Fruit fly (Drosophila melanogaster) whole organism, embryonic: ENCODE results near the gene CG2663.

Source experiments
- CG1024 ChIP-seq: fragments of 200-800 bp; sonication (Bioruptor generic); IDR thresholded peaks from 2 replicates; pipeline ENCODE4 v1.3.6; 2022; ENCODE audit warnings: missing biosample characterization, missing genetic modification characterization
- CG10959 ChIP-seq: fragments of 200-800 bp; sonication (Bioruptor generic); IDR thresholded peaks from 2 replicates; pipeline ENCODE4 v1.3.6; 2022; ENCODE audit warnings: missing biosample characterization, missing genetic modification characterization
- CG11695 ChIP-seq: fragments of 200-800 bp; sonication (Bioruptor generic); IDR thresholded peaks from 3 replicates; pipeline ENCODE4 v1.3.6; 2022; ENCODE audit warnings: missing biosample characterization, missing genetic modification characterization
- CG12659 ChIP-seq: fragments of 200-800 bp; sonication (Bioruptor generic); optimal IDR thresholded peaks from 3 replicates; lab custom pipeline; 2017; ENCODE audit warnings: mild to moderate bottlenecking, missing biosample characterization, missing genetic modification reagents, missing genetic modification characterization
- CG13287 ChIP-seq: fragments of 200-800 bp; sonication (Bioruptor generic); IDR thresholded peaks from 2 replicates; pipeline ENCODE4 v1.3.6; 2022; ENCODE audit warnings: missing biosample characterization, missing genetic modification characterization; ENCODE audit not compliant: partially characterized antibody
- CG13624 ChIP-seq: fragments of 200-800 bp; sonication (Bioruptor generic); optimal IDR thresholded peaks from 2 replicates; lab custom pipeline; 2016; ENCODE audit warnings: missing biosample characterization, missing genetic modification characterization
- CG14710 ChIP-seq: fragments of 200-800 bp; sonication (Bioruptor generic); optimal IDR thresholded peaks from 3 replicates; lab custom pipeline; 2019; ENCODE audit warnings: missing biosample characterization, mild to moderate bottlenecking, missing genetic modification characterization, moderate library complexity
- CG14860 ChIP-seq: fragments of 200-800 bp; sonication (Bioruptor generic); IDR thresholded peaks from 3 replicates; pipeline ENCODE4 v1.3.6; 2022; ENCODE audit warnings: missing biosample characterization, missing genetic modification characterization; ENCODE audit not compliant: partially characterized antibody
- CG18764 ChIP-seq: fragments of 200-800 bp; sonication (Bioruptor generic); optimal IDR thresholded peaks from 3 replicates; lab custom pipeline; 2016; ENCODE audit warnings: missing biosample characterization, missing genetic modification characterization
- CG2875 ChIP-seq: fragments of 200-800 bp; sonication (Bioruptor generic); optimal IDR thresholded peaks from 2 replicates; lab custom pipeline; 2017; ENCODE audit warnings: missing biosample characterization, mild to moderate bottlenecking, missing genetic modification characterization, missing genetic modification reagents
- CG30020 ChIP-seq: fragments of 200-800 bp; optimal IDR thresholded peaks from 2 replicates; lab custom pipeline; 2019; ENCODE audit warnings: missing biosample characterization, mild to moderate bottlenecking, missing genetic modification characterization, moderate library complexity
- CG3407 ChIP-seq: fragments of 200-800 bp; sonication (Bioruptor generic); optimal IDR thresholded peaks from 2 replicates; lab custom pipeline; 2018; ENCODE audit warnings: missing biosample characterization, mild to moderate bottlenecking, missing genetic modification characterization
- CG34376 ChIP-seq: fragments of 200-800 bp; sonication (Bioruptor generic); optimal IDR thresholded peaks from 2 replicates; lab custom pipeline; 2018; ENCODE audit warnings: missing biosample characterization, mild to moderate bottlenecking, missing genetic modification characterization
- CG4328 ChIP-seq: fragments of 200-800 bp; sonication (Bioruptor generic); optimal IDR thresholded peaks from 3 replicates; lab custom pipeline; 2017; ENCODE audit warnings: missing biosample characterization, missing genetic modification reagents, missing genetic modification characterization
- CG8089 ChIP-seq: fragments of 200-800 bp; sonication (Bioruptor generic); optimal IDR thresholded peaks from 3 replicates; lab custom pipeline; 2016; ENCODE audit warnings: missing biosample characterization, missing genetic modification characterization
- CTCF ChIP-seq: fragments of 200-800 bp; sonication (Bioruptor generic); optimal IDR thresholded peaks from 2 replicates; lab custom pipeline; 2017; ENCODE audit warnings: missing biosample characterization, mild to moderate bottlenecking, missing genetic modification characterization, moderate library complexity
- Dll ChIP-seq: fragments of 200-800 bp; sonication (Bioruptor generic); IDR thresholded peaks from 4 replicates; pipeline ENCODE4 v1.3.6; 2022; ENCODE audit warnings: missing biosample characterization, missing genetic modification characterization; ENCODE audit not compliant: partially characterized antibody
- Doc2 ChIP-seq: fragments of 200-800 bp; sonication (Bioruptor generic); IDR thresholded peaks from 2 replicates; pipeline ENCODE4 v1.3.6; 2022; ENCODE audit warnings: missing biosample characterization, missing genetic modification characterization
- Dp ChIP-seq: fragments of 200-800 bp; sonication (Bioruptor generic); optimal IDR thresholded peaks from 2 replicates; lab custom pipeline; 2018; ENCODE audit warnings: missing biosample characterization, mild to moderate bottlenecking, missing genetic modification characterization, moderate library complexity
- E2f2 ChIP-seq: fragments of 200-800 bp; sonication (Bioruptor generic); IDR thresholded peaks from 2 replicates; pipeline ENCODE4 v1.3.6; 2022; ENCODE audit warnings: missing biosample characterization, missing genetic modification characterization
- Ets97D ChIP-seq: fragments of 200-800 bp; sonication (Bioruptor generic); optimal IDR thresholded peaks from 3 replicates; lab custom pipeline; 2016; ENCODE audit warnings: missing biosample characterization, missing genetic modification characterization
- Fer3 ChIP-seq: fragments of 200-800 bp; sonication (Bioruptor generic); optimal IDR thresholded peaks from 2 replicates; lab custom pipeline; 2018; ENCODE audit warnings: missing biosample characterization, mild to moderate bottlenecking, missing genetic modification characterization, moderate library complexity
- HLH4C ChIP-seq: fragments of 200-800 bp; sonication (Bioruptor generic); IDR thresholded peaks from 3 replicates; pipeline ENCODE4 v1.3.6; 2022; ENCODE audit warnings: missing biosample characterization, missing genetic modification characterization; ENCODE audit not compliant: partially characterized antibody
- Hand ChIP-seq: fragments of 200-800 bp; sonication (Bioruptor generic); optimal IDR thresholded peaks from 2 replicates; lab custom pipeline; 2017; ENCODE audit warnings: mild to moderate bottlenecking, missing biosample characterization, missing genetic modification reagents, missing genetic modification characterization
- Opbp ChIP-seq: fragments of 200-800 bp; sonication (Bioruptor generic); IDR thresholded peaks from 3 replicates; pipeline ENCODE4 v1.3.6; 2022; ENCODE audit warnings: missing biosample characterization, missing genetic modification characterization; ENCODE audit not compliant: partially characterized antibody
- Sin3A ChIP-seq: fragments of >200 bp; optimal IDR thresholded peaks from 2 replicates; lab custom pipeline; 2018
- Sry-δ ChIP-seq: fragments of 200-800 bp; sonication (Bioruptor generic); optimal IDR thresholded peaks from 2 replicates; lab custom pipeline; 2016; ENCODE audit warnings: missing biosample characterization, missing genetic modification characterization
- YL-1 ChIP-seq: fragments of 200-800 bp; sonication (Bioruptor generic); optimal IDR thresholded peaks from 3 replicates; lab custom pipeline; 2017; ENCODE audit warnings: missing biosample characterization, mild to moderate bottlenecking, missing genetic modification characterization
- amos ChIP-seq: fragments of 200-800 bp; sonication (Bioruptor generic); IDR thresholded peaks from 2 replicates; pipeline ENCODE4 v1.3.6; 2022; ENCODE audit warnings: missing biosample characterization, missing genetic modification characterization; ENCODE audit not compliant: partially characterized antibody
- cg ChIP-seq: fragments of 200-800 bp; sonication (Bioruptor generic); optimal IDR thresholded peaks from 3 replicates; lab custom pipeline; 2019; ENCODE audit warnings: missing biosample characterization, mild to moderate bottlenecking, missing genetic modification characterization, moderate library complexity
- crp ChIP-seq, 2 experiments: fragments of 200-800 bp; sonication (Bioruptor generic); optimal IDR thresholded peaks; 2 replicates in 1 of 2; 3 replicates in 1 of 2; lab custom pipeline; 2017; ENCODE audit warnings: missing biosample characterization in 2 of 2, missing genetic modification characterization in 2 of 2, mild to moderate bottlenecking in 1 of 2, moderate library complexity in 1 of 2
- dmrt11E ChIP-seq: fragments of 200-800 bp; sonication (Bioruptor generic); optimal IDR thresholded peaks from 3 replicates; lab custom pipeline; 2018; ENCODE audit warnings: missing biosample characterization, mild to moderate bottlenecking, missing genetic modification characterization, moderate library complexity
- en ChIP-seq: fragments of 200-800 bp; sonication (Bioruptor generic); optimal IDR thresholded peaks from 2 replicates; lab custom pipeline; 2016; ENCODE audit warnings: missing biosample characterization, missing genetic modification characterization
- ewg ChIP-seq: fragments of 200-800 bp; sonication (Bioruptor generic); optimal IDR thresholded peaks from 3 replicates; lab custom pipeline; 2017; ENCODE audit warnings: mild to moderate bottlenecking, missing biosample characterization, missing genetic modification reagents, missing genetic modification characterization
- ftz-f1 ChIP-seq: fragments of 200-800 bp; sonication (Bioruptor generic); optimal IDR thresholded peaks from 2 replicates; lab custom pipeline; 2016; ENCODE audit warnings: missing biosample characterization, missing genetic modification characterization
- inv ChIP-seq: fragments of 200-800 bp; sonication (Bioruptor generic); IDR thresholded peaks from 2 replicates; pipeline ENCODE4 v1.3.6; 2022; ENCODE audit warnings: missing biosample characterization, missing genetic modification characterization; ENCODE audit not compliant: partially characterized antibody
- lbe ChIP-seq: fragments of 200-800 bp; sonication (Bioruptor generic); optimal IDR thresholded peaks from 2 replicates; lab custom pipeline; 2016; ENCODE audit warnings: missing biosample characterization, mild to moderate bottlenecking, missing genetic modification characterization
- lmd ChIP-seq: fragments of 200-800 bp; sonication (Bioruptor generic); IDR thresholded peaks from 2 replicates; pipeline ENCODE4 v1.3.6; 2022; ENCODE audit warnings: missing biosample characterization, missing genetic modification characterization
- mirr ChIP-seq: fragments of 200-800 bp; sonication (Bioruptor generic); optimal IDR thresholded peaks from 3 replicates; lab custom pipeline; 2018; ENCODE audit warnings: missing biosample characterization, mild to moderate bottlenecking, missing genetic modification characterization
- nmo ChIP-seq: fragments of 200-800 bp; sonication (Bioruptor generic); optimal IDR thresholded peaks from 2 replicates; lab custom pipeline; 2018; ENCODE audit warnings: missing biosample characterization, mild to moderate bottlenecking, missing genetic modification characterization, moderate library complexity
- nom ChIP-seq: fragments of 200-800 bp; sonication (Bioruptor generic); optimal IDR thresholded peaks from 2 replicates; lab custom pipeline; 2017; ENCODE audit warnings: missing biosample characterization, missing genetic modification characterization, mild to moderate bottlenecking, moderate library complexity, missing genetic modification reagents
- phol ChIP-seq: fragments of 200-800 bp; sonication (Bioruptor generic); optimal IDR thresholded peaks from 3 replicates; lab custom pipeline; 2018; ENCODE audit warnings: missing biosample characterization, mild to moderate bottlenecking, missing genetic modification characterization, moderate library complexity
- prd ChIP-seq, 3 experiments: fragments of >200 bp in 2 of 3; fragments of 200-800 bp in 1 of 3; sonication (Bioruptor generic) in 1 of 3; optimal IDR thresholded peaks in 2 of 3; IDR thresholded peaks in 1 of 3; 2 replicates in 2 of 3; 3 replicates in 1 of 3; pipeline versions ENCODE4 v1.3.6 to Lab custom; 2017 to 2022; ENCODE audit warnings: missing biosample characterization in 1 of 3, missing genetic modification characterization in 1 of 3
- repo ChIP-seq: fragments of 200-800 bp; sonication (Bioruptor generic); optimal IDR thresholded peaks from 2 replicates; lab custom pipeline; 2016; ENCODE audit warnings: missing biosample characterization, missing genetic modification characterization
- row ChIP-seq: fragments of 200-800 bp; sonication (Bioruptor generic); IDR thresholded peaks from 3 replicates; pipeline ENCODE4 v1.3.6; 2022; ENCODE audit warnings: missing biosample characterization, missing genetic modification characterization
- trem ChIP-seq: fragments of 200-800 bp; optimal IDR thresholded peaks from 3 replicates; lab custom pipeline; 2019; ENCODE audit warnings: missing biosample characterization, mild to moderate bottlenecking, missing genetic modification characterization, moderate library complexity
- vnd ChIP-seq: fragments of 200-800 bp; sonication (Bioruptor generic); IDR thresholded peaks from 3 replicates; pipeline ENCODE4 v1.3.6; 2022; ENCODE audit warnings: missing biosample characterization, missing genetic modification characterization; ENCODE audit not compliant: partially characterized antibody
- zen ChIP-seq: fragments of 200-800 bp; sonication (Bioruptor generic); optimal IDR thresholded peaks from 3 replicates; lab custom pipeline; 2018; ENCODE audit warnings: missing biosample characterization, mild to moderate bottlenecking, missing genetic modification characterization, moderate library complexity

CG2663 gene

dm6 chr3R:5393742-5394391 is 10.1 kb downstream of the CG2663 start, which contains the start of gene CG1172 (continued):
- peak; percentile 48; the same call in 1 of the 2 replicates for TF ChIP-seq inv (GFP tag; lab: Robert Waterston, UW)
- no peak for TF ChIP-seq CG3407 (GFP tag; lab: Kevin White, UChicago)
- TF ChIP-seq zen = peak; percentile 44
- peak; percentile 19 for TF ChIP-seq dmrt11E (tag; lab: Kevin White, UChicago)
- TF ChIP-seq YL-1 = peak; percentile 77
- peak; percentile 78 for TF ChIP-seq Opbp (GFP tag; lab: Robert Waterston, UW)
- TF ChIP-seq en (GFP tag; lab: Kevin White, UChicago) = no peak
- TF ChIP-seq CG4328 (GFP tag; lab: Kevin White, UChicago) = no peak
- peak; percentile 73 for TF ChIP-seq amos (GFP tag; lab: Robert Waterston, UW)
- TF ChIP-seq CG34376 = peak; percentile 19
- no peak for TF ChIP-seq cg (GFP tag; lab: Kevin White, UChicago)
- TF ChIP-seq repo (GFP tag; lab: Kevin White, UChicago) = no peak
- peak; percentile 49 for TF ChIP-seq nmo (GFP tag; lab: Kevin White, UChicago)
- TF ChIP-seq mirr (GFP tag; lab: Kevin White, UChicago) = peak; percentile 7
- peak; percentile 76 for TF ChIP-seq CG12659 (GFP tag; lab: Kevin White, UChicago)
- TF ChIP-seq CG8089 (GFP tag; lab: Kevin White, UChicago) = no peak
- peak; percentile 17 for TF ChIP-seq lbe (GFP tag; lab: Kevin White, UChicago)
- peak; percentile 81 for TF ChIP-seq Dp (GFP tag; lab: Kevin White, UChicago)
- peak; percentile 93 for TF ChIP-seq Ets97D
- TF ChIP-seq prd (optimal IDR thresholded peaks at IDR 0.05; lab: Kevin White, UChicago) = no peak
- TF ChIP-seq prd (GFP tag; IDR thresholded peaks at IDR 0.05; lab: Robert Waterston, UW) = no peak
- no peak for TF ChIP-seq CG18764 (GFP tag; lab: Kevin White, UChicago)
- TF ChIP-seq CG13287 = peak; percentile 88
- no peak for TF ChIP-seq nom (GFP tag; lab: Kevin White, UChicago)
- TF ChIP-seq CTCF (GFP tag; lab: Kevin White, UChicago) = peak; percentile 7
- peak; percentile 28; the same call in 1 of the 3 replicates for TF ChIP-seq CG14860 (GFP tag; lab: Robert Waterston, UW)
- peak; percentile 63 for TF ChIP-seq CG14710 (tag; lab: Kevin White, UChicago)
- TF ChIP-seq CG2875 (GFP tag; lab: Kevin White, UChicago) = no peak
- TF ChIP-seq trem = peak; percentile 83
- peak; percentile 69 for TF ChIP-seq HLH4C (GFP tag; lab: Robert Waterston, UW)
- no peak for TF ChIP-seq CG1024 (GFP tag; lab: Robert Waterston, UW)
- TF ChIP-seq CG11695 (GFP tag; lab: Robert Waterston, UW) = peak; percentile 91
- peak; percentile 53 for TF ChIP-seq CG30020 (tag; lab: Kevin White, UChicago)
- TF ChIP-seq Doc2 (GFP tag; lab: Robert Waterston, UW) = no peak
- peak; percentile 33 for TF ChIP-seq Fer3
- TF ChIP-seq CG10959 = no peak
- no peak for TF ChIP-seq Hand (GFP tag; lab: Kevin White, UChicago)
- peak; percentile 47 for TF ChIP-seq ftz-f1 (GFP tag; lab: Kevin White, UChicago)
- TF ChIP-seq CG13624 (GFP tag; lab: Kevin White, UChicago) = peak; percentile 27
- peak; percentile 52; the same call in 2 of the 3 replicates for TF ChIP-seq vnd (GFP tag; lab: Robert Waterston, UW)
- TF ChIP-seq Sin3A (lab: Kevin White, UChicago) = peak; percentile 12
- TF ChIP-seq ewg (GFP tag; lab: Kevin White, UChicago) = peak; percentile 37
- peak; percentile 85 for TF ChIP-seq E2f2 (GFP tag; lab: Robert Waterston, UW)
- no peak; the same call in 2 of the 3 replicates for TF ChIP-seq row (GFP tag; lab: Robert Waterston, UW)
- peak in 1 of 2 experiments; percentile 21 for TF ChIP-seq crp (GFP tag; optimal IDR thresholded peaks at IDR 0.05; lab: Kevin White, UChicago)
- TF ChIP-seq lmd = no peak
- TF ChIP-seq Sry-δ = peak; percentile 70
- peak; percentile 59 for TF ChIP-seq phol
- peak; percentile 84 for TF ChIP-seq Dll (GFP tag; lab: Robert Waterston, UW)
